Fruit fly (Drosophila melanogaster): ENCODE data around the gene CG46309.

The CG46309 gene

dm6 chr2L:16268107-16268539 is 16.5 kb upstream of the CG46309 start:
- TF ChIP-seq tj (GFP tag; optimal IDR thresholded peaks at IDR 0.05): peak; percentile 23
- no peak for TF ChIP-seq toe (GFP tag; optimal IDR thresholded peaks at IDR 0.05)
- TF ChIP-seq CG33017 (tag; optimal IDR thresholded peaks at IDR 0.05): peak; percentile 25
- TF ChIP-seq Mnt (GFP tag; optimal IDR thresholded peaks at IDR 0.05): no peak
- no peak for TF ChIP-seq CG11617 (GFP tag; optimal IDR thresholded peaks at IDR 0.05)
- TF ChIP-seq Crg-1 (GFP tag; optimal IDR thresholded peaks at IDR 0.05): no peak
- TF ChIP-seq cic (GFP tag; optimal IDR thresholded peaks at IDR 0.05): peak; percentile 81
- TF ChIP-seq CG12768 (GFP tag; optimal IDR thresholded peaks at IDR 0.05): peak; percentile 17
- no peak for TF ChIP-seq CG1620 (GFP tag; optimal IDR thresholded peaks at IDR 0.05)
- no peak for TF ChIP-seq Hr96 (GFP tag; optimal IDR thresholded peaks at IDR 0.05)
- TF ChIP-seq cnc (optimal IDR thresholded peaks at IDR 0.05): no peak
- peak; percentile 68 for TF ChIP-seq pad (GFP tag; optimal IDR thresholded peaks at IDR 0.05)
- TF ChIP-seq ovo (GFP tag; optimal IDR thresholded peaks at IDR 0.05): no peak
- TF ChIP-seq bab1 (GFP tag; optimal IDR thresholded peaks at IDR 0.05): peak; percentile 43
- TF ChIP-seq CG5204 (GFP tag; optimal IDR thresholded peaks at IDR 0.05): no peak
- no peak for TF ChIP-seq CG14711 (tag; optimal IDR thresholded peaks at IDR 0.05)
- no peak for TF ChIP-seq CG7045 (GFP tag; optimal IDR thresholded peaks at IDR 0.05)
- TF ChIP-seq kay (GFP tag; ENCODE audit: borderline replicate concordance): no peak
- TF ChIP-seq Clk (GFP tag; optimal IDR thresholded peaks at IDR 0.05): no peak

dm6 chr2L:16267159-16268065 is 15.8 kb upstream of the CG46309 start:
- no peak for TF ChIP-seq pad (GFP tag; optimal IDR thresholded peaks at IDR 0.05)
- TF ChIP-seq CG12768 (GFP tag; optimal IDR thresholded peaks at IDR 0.05): no peak
- no peak for TF ChIP-seq CG7045 (GFP tag; optimal IDR thresholded peaks at IDR 0.05)
- TF ChIP-seq Crg-1 (GFP tag; optimal IDR thresholded peaks at IDR 0.05): no peak
- TF ChIP-seq CG14711 (tag; optimal IDR thresholded peaks at IDR 0.05): no peak
- no peak for TF ChIP-seq cic (GFP tag; optimal IDR thresholded peaks at IDR 0.05)
- TF ChIP-seq CG5204 (GFP tag; optimal IDR thresholded peaks at IDR 0.05): no peak
- no peak for TF ChIP-seq CG11617 (GFP tag; optimal IDR thresholded peaks at IDR 0.05)
- TF ChIP-seq ovo (GFP tag; optimal IDR thresholded peaks at IDR 0.05): no peak

- TF ChIP-seq ovo (GFP tag; optimal IDR thresholded peaks at IDR 0.05): no peak
- TF ChIP-seq Clk (GFP tag; optimal IDR thresholded peaks at IDR 0.05): no peak
- no peak for TF ChIP-seq CG33017 (tag; optimal IDR thresholded peaks at IDR 0.05)
- no peak for TF ChIP-seq Mnt (GFP tag; optimal IDR thresholded peaks at IDR 0.05)
- no peak for TF ChIP-seq CG14711 (tag; optimal IDR thresholded peaks at IDR 0.05)
- no peak for TF ChIP-seq cnc (optimal IDR thresholded peaks at IDR 0.05)
- TF ChIP-seq toe (GFP tag; optimal IDR thresholded peaks at IDR 0.05): no peak
- TF ChIP-seq CG11617 (GFP tag; optimal IDR thresholded peaks at IDR 0.05): no peak
- TF ChIP-seq CG12768 (GFP tag; optimal IDR thresholded peaks at IDR 0.05): no peak
- no peak for TF ChIP-seq CG1620 (GFP tag; optimal IDR thresholded peaks at IDR 0.05)
- TF ChIP-seq Crg-1 (GFP tag; optimal IDR thresholded peaks at IDR 0.05): no peak
- no peak for TF ChIP-seq pad (GFP tag; optimal IDR thresholded peaks at IDR 0.05)
- no peak for TF ChIP-seq CG7101 (tag; optimal IDR thresholded peaks at IDR 0.05)
- TF ChIP-seq tj (GFP tag; optimal IDR thresholded peaks at IDR 0.05): no peak
- no peak for TF ChIP-seq CG7045 (GFP tag; optimal IDR thresholded peaks at IDR 0.05)
Observed at dm6 chr2L:16263723-16264122, 12.1 kb upstream of the CG46309 start.

- peak; percentile 32 for TF ChIP-seq bab1 (GFP tag; optimal IDR thresholded peaks at IDR 0.05)
- no peak for TF ChIP-seq Crg-1 (GFP tag; optimal IDR thresholded peaks at IDR 0.05)
- no peak for TF ChIP-seq CG1620 (GFP tag; optimal IDR thresholded peaks at IDR 0.05)
- no peak for TF ChIP-seq toe (GFP tag; optimal IDR thresholded peaks at IDR 0.05)
- TF ChIP-seq Hr96 (GFP tag; optimal IDR thresholded peaks at IDR 0.05): no peak
- no peak for TF ChIP-seq pad (GFP tag; optimal IDR thresholded peaks at IDR 0.05)
Observed at dm6 chr2L:16261576-16262217, 10.1 kb upstream of the CG46309 start, which contains the start of the genes twe and CG4935. TSS of gene twe (minus strand) at chr2L:16261877. TSS of gene CG4935 (plus strand) at chr2L:16262141.

DNA sequence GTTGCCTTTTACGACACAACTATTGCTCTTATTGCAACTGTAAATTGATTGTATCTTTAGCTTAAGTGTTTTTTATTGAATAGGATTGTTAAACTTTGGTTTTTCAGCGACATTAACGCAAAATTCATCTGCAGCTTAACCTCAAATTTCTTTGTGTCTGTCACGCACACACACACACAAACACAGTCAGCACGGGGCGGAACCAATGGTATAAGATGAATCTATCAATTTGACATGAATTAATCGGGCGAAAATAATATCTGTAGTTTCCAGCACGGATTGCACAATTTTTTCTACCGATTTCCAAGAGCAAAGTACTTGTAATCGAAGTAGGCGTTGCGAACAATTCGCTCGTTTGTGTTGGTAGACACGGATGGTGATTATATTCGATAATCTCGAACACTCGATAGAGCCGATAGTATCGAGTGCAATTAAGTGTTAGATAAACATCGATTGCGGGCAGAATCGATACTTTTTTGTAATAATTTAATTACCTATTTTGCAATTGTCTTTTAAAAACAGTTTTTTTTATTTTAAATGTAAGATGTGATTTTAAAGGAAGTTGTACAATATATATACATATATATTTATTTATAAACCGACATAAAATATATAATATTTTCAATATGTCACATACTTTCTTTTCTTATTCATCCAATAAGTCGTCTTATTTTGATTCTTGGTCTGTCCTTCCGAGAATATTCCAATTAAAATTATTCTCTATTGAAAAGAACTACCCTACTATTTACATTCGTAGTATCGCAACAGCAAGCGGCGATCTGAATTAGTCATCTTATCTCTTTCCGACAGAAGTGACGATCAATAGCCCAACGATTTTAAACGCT is 5.9 kb upstream of the CG46309 start, which contains the start of the genes PRL-1 and EndoGI:
Gene PRL-1 (minus strand): TSS at position 380 of the 845 bp plus-strand sequence.
Gene EndoGI (plus strand): TSS at position 462 of the 845 bp plus-strand sequence.
- TF ChIP-seq CG11617 (GFP tag; optimal IDR thresholded peaks at IDR 0.05) (peak; percentile 95), CG14711 (tag; optimal IDR thresholded peaks at IDR 0.05) (peak; percentile 92), CG12768 (GFP tag; optimal IDR thresholded peaks at IDR 0.05) (peak; percentile 56), toe (GFP tag; optimal IDR thresholded peaks at IDR 0.05) (no peak), cnc (optimal IDR thresholded peaks at IDR 0.05) (no peak), kay (GFP tag; ENCODE audit: borderline replicate concordance) (peak; percentile 99), cic (GFP tag; optimal IDR thresholded peaks at IDR 0.05) (peak; percentile 51), CG7101 (tag; optimal IDR thresholded peaks at IDR 0.05) (peak; percentile 94), tj (GFP tag; optimal IDR thresholded peaks at IDR 0.05) (peak; percentile 65), Mnt (GFP tag; optimal IDR thresholded peaks at IDR 0.05) (peak; percentile 40), CG1620 (GFP tag; optimal IDR thresholded peaks at IDR 0.05) (peak; percentile 20), CG7045 (GFP tag; optimal IDR thresholded peaks at IDR 0.05) (peak; percentile 84), CG33017 (tag; optimal IDR thresholded peaks at IDR 0.05) (peak; percentile 94), Hr96 (GFP tag; optimal IDR thresholded peaks at IDR 0.05) (no peak), bab1 (GFP tag; optimal IDR thresholded peaks at IDR 0.05) (peak; percentile 96), pad (GFP tag; optimal IDR thresholded peaks at IDR 0.05) (peak; percentile 66), Clk (GFP tag; optimal IDR thresholded peaks at IDR 0.05) (peak; percentile 65), ovo (GFP tag; optimal IDR thresholded peaks at IDR 0.05) (peak; percentile 69), Crg-1 (GFP tag; optimal IDR thresholded peaks at IDR 0.05) (no peak), CG5204 (GFP tag; optimal IDR thresholded peaks at IDR 0.05) (no peak)
